Fruit fly (Drosophila melanogaster): ENCODE data around the gene C3G.

The C3G gene

dm6 chrX:6741184-6741586, 62.2 kb downstream of the C3G start (continued):
- TF ChIP-seq bbx (GFP tag; IDR thresholded peaks at IDR 0.05; ENCODE audit: partially characterized antibody), result peak; percentile 78
- no peak for TF ChIP-seq CG14965 (GFP tag; optimal IDR thresholded peaks at IDR 0.05; ENCODE audit: borderline replicate concordance)
- peak; percentile 57 for TF ChIP-seq CG2120 (GFP tag; optimal IDR thresholded peaks at IDR 0.05)
- no peak for TF ChIP-seq CG1233 (GFP tag; optimal IDR thresholded peaks at IDR 0.05)
- TF ChIP-seq CG8089 (GFP tag; optimal IDR thresholded peaks at IDR 0.05), result no peak
- TF ChIP-seq Lim3 (GFP tag; IDR thresholded peaks at IDR 0.05), result no peak
- 0 out of 2 replicates have a peak, but pooled peaks have one; percentile 21 for TF ChIP-seq CG32772 (GFP tag; IDR thresholded peaks at IDR 0.05)
- peak; percentile 32 for TF ChIP-seq CG17385 (GFP tag; optimal IDR thresholded peaks at IDR 0.05)
- peak; percentile 41 for TF ChIP-seq CG7928 (GFP tag; optimal IDR thresholded peaks at IDR 0.05)
- TF ChIP-seq dimm (GFP tag; IDR thresholded peaks at IDR 0.05), result no peak
- peak; percentile 38; the same call in 2 of the 3 replicates for TF ChIP-seq tgo (GFP tag; IDR thresholded peaks at IDR 0.05)
- peak; percentile 74; the same call in 1 of the 2 replicates for TF ChIP-seq CG32532 (GFP tag; IDR thresholded peaks at IDR 0.05)
- TF ChIP-seq Nf-YC (tag; optimal IDR thresholded peaks at IDR 0.05), result peak; percentile 27
- TF ChIP-seq vnd (GFP tag; IDR thresholded peaks at IDR 0.05; ENCODE audit: partially characterized antibody), result peak; percentile 61
- 0 out of 2 replicates have a peak, but pooled peaks have one; percentile 32 for TF ChIP-seq CG16779 (GFP tag; IDR thresholded peaks at IDR 0.05)
- no peak for TF ChIP-seq sqz (GFP tag; optimal IDR thresholded peaks at IDR 0.05)
- peak; percentile 95 for TF ChIP-seq Dp (GFP tag; optimal IDR thresholded peaks at IDR 0.05)
- peak; percentile 92 for TF ChIP-seq sens (GFP tag)
- peak; percentile 67; the same call in 2 of the 3 replicates for TF ChIP-seq CG7963 (GFP tag; IDR thresholded peaks at IDR 0.05; ENCODE audit: partially characterized antibody)
- no peak for TF ChIP-seq Dfd (GFP tag; optimal IDR thresholded peaks at IDR 0.05)
- no peak for TF ChIP-seq nerfin-1 (tag; optimal IDR thresholded peaks at IDR 0.05)
- TF ChIP-seq Aef1 (GFP tag; IDR thresholded peaks at IDR 0.05), result peak; percentile 18; the same call in 1 of the 3 replicates
- no peak for TF ChIP-seq Trl (optimal IDR thresholded peaks at IDR 0.05)
- peak; percentile 50 for TF ChIP-seq Trl (GFP tag; optimal IDR thresholded peaks at IDR 0.05)
- TF ChIP-seq CG11085 (GFP tag; IDR thresholded peaks at IDR 0.05), result no peak
- peak; percentile 42 for TF ChIP-seq pum (GFP tag; optimal IDR thresholded peaks at IDR 0.05)
- peak; percentile 14 for TF ChIP-seq eyg (GFP tag; optimal IDR thresholded peaks at IDR 0.05)
- TF ChIP-seq Ssrp (tag; optimal IDR thresholded peaks at IDR 0.05), result peak; percentile 55
- peak; percentile 50; the same call in 1 of the 2 replicates for TF ChIP-seq stc (GFP tag; IDR thresholded peaks at IDR 0.05)
- TF ChIP-seq h (optimal IDR thresholded peaks at IDR 0.05), result no peak
- peak; percentile 30 for TF ChIP-seq CG4328 (GFP tag; optimal IDR thresholded peaks at IDR 0.05)
- peak; percentile 67 for TF ChIP-seq CG14710 (tag; optimal IDR thresholded peaks at IDR 0.05)
- peak; percentile 63 for TF ChIP-seq lab (GFP tag; optimal IDR thresholded peaks at IDR 0.05)
- peak; percentile 15 for TF ChIP-seq dmrt11E (tag; optimal IDR thresholded peaks at IDR 0.05)
- TF ChIP-seq CG6272 (GFP tag; IDR thresholded peaks at IDR 0.05), result peak; percentile 26; the same call in 1 of the 2 replicates
- no peak for TF ChIP-seq mirr (GFP tag; optimal IDR thresholded peaks at IDR 0.05)
- TF ChIP-seq CG33213 (GFP tag; optimal IDR thresholded peaks at IDR 0.05), result peak; percentile 70
- TF ChIP-seq CG9797 (GFP tag; optimal IDR thresholded peaks at IDR 0.05), result peak; percentile 52
- peak; percentile 25 for TF ChIP-seq ind (GFP tag; optimal IDR thresholded peaks at IDR 0.05)
- TF ChIP-seq Sin3A (optimal IDR thresholded peaks at IDR 0.05), result peak; percentile 52
- TF ChIP-seq CG30403 (GFP tag; optimal IDR thresholded peaks at IDR 0.05), result peak; percentile 44
- TF ChIP-seq chn (GFP tag; optimal IDR thresholded peaks at IDR 0.05), result peak; percentile 46
- peak; percentile 66 for TF ChIP-seq CG3847 (GFP tag; IDR thresholded peaks at IDR 0.05)
- no peak for TF ChIP-seq CG11093 (GFP tag; IDR thresholded peaks at IDR 0.05)
- TF ChIP-seq CG1647 (GFP tag; optimal IDR thresholded peaks at IDR 0.05), result peak; percentile 49
- TF ChIP-seq CG12236 (GFP tag; optimal IDR thresholded peaks at IDR 0.05), result no peak
- TF ChIP-seq lola (GFP tag; optimal IDR thresholded peaks at IDR 0.05), result peak in 1 of 3 experiments; percentile 7
- TF ChIP-seq CG17802 (tag; optimal IDR thresholded peaks at IDR 0.05), result no peak
- no peak for TF ChIP-seq CG13123 (GFP tag; optimal IDR thresholded peaks at IDR 0.05)
- peak; percentile 13 for TF ChIP-seq p53 (GFP tag; optimal IDR thresholded peaks at IDR 0.05)
- TF ChIP-seq lov (optimal IDR thresholded peaks at IDR 0.05), result no peak
- 0 out of 3 replicates have a peak, but pooled peaks have one; percentile 48 for TF ChIP-seq lov (GFP tag; IDR thresholded peaks at IDR 0.05)

All from whole organism, embryonic.